Worm (Caenorhabditis elegans) whole organism, early embryonic: Measurements from ENCODE around the gene F58A6.1.

Experiments
- B0310.2 ChIP-seq: sonication (generic microtip); optimal IDR thresholded peaks from 2 replicates; lab custom pipeline; 2016; ENCODE audit warnings: mild to moderate bottlenecking, missing genetic modification characterization, missing compliant biosample characterization
- aly-1 ChIP-seq: sonication (generic microtip); optimal IDR thresholded peaks from 2 replicates; lab custom pipeline; 2016; ENCODE audit warnings: missing genetic modification characterization, missing compliant biosample characterization
- ama-1 ChIP-seq: fragments of 150-350 bp; optimal IDR thresholded peaks from 2 replicates; lab custom pipeline; 2014
- ceh-13 ChIP-seq: fragments of 200-800 bp; sonication (Bioruptor generic); optimal IDR thresholded peaks from 2 replicates; lab custom pipeline; 2018; ENCODE audit warnings: mild to moderate bottlenecking, missing genetic modification characterization, missing compliant biosample characterization
- ceh-36 ChIP-seq: sonication (generic microtip); optimal IDR thresholded peaks from 2 replicates; lab custom pipeline; 2016; ENCODE audit warnings: missing genetic modification characterization, inconsistent platforms, missing compliant biosample characterization
- flt-1 ChIP-seq: fragments of 200-800 bp; sonication (Bioruptor generic); IDR thresholded peaks from 2 replicates; pipeline ENCODE4 v1.3.6; 2022; ENCODE audit warnings: missing genetic modification characterization, missing compliant biosample characterization
- hmg-4 ChIP-seq: fragments of 200-800 bp; sonication (Bioruptor generic); optimal IDR thresholded peaks from 2 replicates; lab custom pipeline; 2018; ENCODE audit warnings: mild to moderate bottlenecking, missing genetic modification characterization, missing compliant biosample characterization
- hnd-1 ChIP-seq: sonication (generic microtip); optimal IDR thresholded peaks from 2 replicates; lab custom pipeline; 2016; ENCODE audit warnings: missing genetic modification characterization, missing compliant biosample characterization
- pes-1 ChIP-seq: fragments of 200-800 bp; sonication (Bioruptor generic); IDR thresholded peaks from 2 replicates; pipeline ENCODE4 v1.3.6; 2022; ENCODE audit warnings: missing genetic modification reagents, missing genetic modification characterization, missing compliant biosample characterization
- scrt-1 ChIP-seq: fragments of 200-800 bp; sonication (Bioruptor generic); IDR thresholded peaks from 2 replicates; pipeline ENCODE4 v1.3.6; 2022; ENCODE audit warnings: missing genetic modification characterization, missing compliant biosample characterization
- sea-1 ChIP-seq: fragments of 200-800 bp; sonication (Bioruptor generic); conservative IDR thresholded peaks from 2 replicates; pipeline ENCODE4 v1.3.6; 2022; ENCODE audit warnings: missing genetic modification characterization, missing compliant biosample characterization
- tbx-37 ChIP-seq: fragments of 200-800 bp; sonication (Bioruptor generic); conservative IDR thresholded peaks from 2 replicates; pipeline ENCODE4 v1.3.6; 2022; ENCODE audit warnings: missing genetic modification reagents, missing genetic modification characterization, missing compliant biosample characterization
- tra-4 ChIP-seq: sonication (generic microtip); optimal IDR thresholded peaks from 2 replicates; lab custom pipeline; 2017; ENCODE audit warnings: missing genetic modification characterization, missing compliant biosample characterization

DNA sequence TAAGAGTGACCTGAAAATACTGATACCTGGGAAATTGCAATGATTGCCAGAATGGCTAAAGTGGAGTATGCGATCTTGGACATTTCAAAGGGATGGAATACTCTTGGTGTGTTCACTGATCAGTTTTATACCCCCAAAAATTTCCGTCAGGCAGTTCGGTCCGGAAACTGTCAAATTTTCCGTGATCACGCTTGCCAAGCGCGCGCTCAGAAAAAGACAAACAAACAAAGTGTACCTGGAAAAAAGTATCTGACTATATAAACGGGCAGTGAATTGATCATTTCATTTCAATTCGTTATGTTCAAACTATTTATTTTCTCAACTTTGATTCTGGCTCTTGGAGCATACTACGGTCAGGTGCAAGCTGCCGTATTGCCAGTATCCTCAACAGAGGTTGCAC, 41.0 kb upstream of the F58A6.1 start, which contains the start of the genes idpb-3 and idpb-1:
- TF ChIP-seq ama-1 (lab: Kevin White, UChicago) (no peak), sea-1 (GFP tag; lab: Robert Waterston, UW) (no peak), ceh-13 (no peak), flt-1 (GFP tag; lab: Robert Waterston, UW) (no peak), pes-1 (GFP tag; lab: Robert Waterston, UW) (no peak), B0310.2 (tag; lab: Kevin White, UChicago) (no peak), tbx-37 (GFP tag; lab: Robert Waterston, UW) (no peak), aly-1 (no peak), scrt-1 (no peak), ceh-36 (no peak), hnd-1 (tag; lab: Kevin White, UChicago) (no peak), tra-4 (tag; lab: Kevin White, UChicago) (no peak), hmg-4 (GFP tag; lab: Kevin White, UChicago) (no peak)
